Fruit fly (Drosophila melanogaster): ENCODE measurements around the gene bap.

The bap gene

dm6 chr3R:21349039-21349781, 39.5 kb upstream of the bap start, which contains the start of gene aus (continued):
- TF ChIP-seq eg (GFP tag; IDR thresholded peaks at IDR 0.05) (no peak), Blimp-1 (GFP tag; optimal IDR thresholded peaks at IDR 0.05) (no peak), Eip78C (GFP tag) (peak; percentile 65), Sox14 (GFP tag; optimal IDR thresholded peaks at IDR 0.05) (peak; percentile 32), CG4318 (GFP tag; optimal IDR thresholded peaks at IDR 0.05) (no peak), Sox102F (GFP tag; optimal IDR thresholded peaks at IDR 0.05) (no peak), Eip75B (GFP tag; optimal IDR thresholded peaks at IDR 0.05) (no peak), CG11294 (GFP tag; IDR thresholded peaks at IDR 0.05) (no peak)

- TF ChIP-seq Hr38 (GFP tag; optimal IDR thresholded peaks at IDR 0.05) (no peak), CG4318 (GFP tag; optimal IDR thresholded peaks at IDR 0.05) (no peak), OdsH (GFP tag; optimal IDR thresholded peaks at IDR 0.05) (no peak), CG8319 (GFP tag; optimal IDR thresholded peaks at IDR 0.05) (no peak), CG6792 (GFP tag; optimal IDR thresholded peaks at IDR 0.05) (no peak), CG10631 (GFP tag; optimal IDR thresholded peaks at IDR 0.05) (no peak), CG11902 (GFP tag; optimal IDR thresholded peaks at IDR 0.05) (no peak), fd59A (GFP tag; optimal IDR thresholded peaks at IDR 0.05) (no peak), eg (GFP tag; IDR thresholded peaks at IDR 0.05) (no peak), Lpt (GFP tag; optimal IDR thresholded peaks at IDR 0.05) (no peak), Blimp-1 (GFP tag; optimal IDR thresholded peaks at IDR 0.05) (peak; percentile 18), Gug (GFP tag; IDR thresholded peaks at IDR 0.05) (no peak), Eip78C (GFP tag) (peak; percentile 75), svp (GFP tag) (peak; percentile 88), Smox (GFP tag; optimal IDR thresholded peaks at IDR 0.05) (no peak), spab (GFP tag; optimal IDR thresholded peaks at IDR 0.05) (no peak), CG10669 (GFP tag; optimal IDR thresholded peaks at IDR 0.05) (no peak), CG8119 (GFP tag; IDR thresholded peaks at IDR 0.05) (no peak), Hr4 (GFP tag; optimal IDR thresholded peaks at IDR 0.05) (no peak), fd85E (GFP tag; optimal IDR thresholded peaks at IDR 0.05) (no peak), salr (GFP tag; optimal IDR thresholded peaks at IDR 0.05) (no peak), CG6854 (GFP tag; optimal IDR thresholded peaks at IDR 0.05) (peak; percentile 18), CG7368 (GFP tag; optimal IDR thresholded peaks at IDR 0.05) (peak; percentile 18), achi (GFP tag; optimal IDR thresholded peaks at IDR 0.05) (no peak), CG11762 (GFP tag; optimal IDR thresholded peaks at IDR 0.05; ENCODE audit: insufficient read depth) (no peak), pdm3 (GFP tag; optimal IDR thresholded peaks at IDR 0.05) (no peak), dac (GFP tag; optimal IDR thresholded peaks at IDR 0.05) (no peak), CG6163 (GFP tag; IDR thresholded peaks at IDR 0.05) (no peak), ss (GFP tag; optimal IDR thresholded peaks at IDR 0.05) (no peak), Sox102F (GFP tag; optimal IDR thresholded peaks at IDR 0.05) (peak; percentile 41), CG1621 (tag; optimal IDR thresholded peaks at IDR 0.05) (no peak), CG34406 (GFP tag; optimal IDR thresholded peaks at IDR 0.05) (no peak), CG32006 (GFP tag; optimal IDR thresholded peaks at IDR 0.05) (no peak), CG6276 (GFP tag; optimal IDR thresholded peaks at IDR 0.05) (no peak), CG3919 (GFP tag; optimal IDR thresholded peaks at IDR 0.05) (no peak), CG3032 (tag; optimal IDR thresholded peaks at IDR 0.05) (peak; percentile 1), vri (GFP tag; optimal IDR thresholded peaks at IDR 0.05) (peak; percentile 50), Met (GFP tag; optimal IDR thresholded peaks at IDR 0.05) (peak; percentile 65), CG15336 (GFP tag; IDR thresholded peaks at IDR 0.05) (no peak), CG16779 (tag; optimal IDR thresholded peaks at IDR 0.05) (no peak), esn (GFP tag; optimal IDR thresholded peaks at IDR 0.05) (no peak), topi (GFP tag; optimal IDR thresholded peaks at IDR 0.05) (peak; percentile 51), dsx (GFP tag; optimal IDR thresholded peaks at IDR 0.05; ENCODE audit: poor library complexity, severe bottlenecking) (no peak), CG11294 (GFP tag; IDR thresholded peaks at IDR 0.05) (no peak), Sox15 (GFP tag; optimal IDR thresholded peaks at IDR 0.05) (peak; percentile 8), Hr39 (GFP tag; optimal IDR thresholded peaks at IDR 0.05) (no peak)
Observed at dm6 chr3R:21349870-21350314, 38.8 kb upstream of the bap start.

Data from whole organism, prepupa.